Fruit fly (Drosophila melanogaster) whole organism, embryonic: ENCODE measurements around the gene CG5188.

Experiments
- Ada2b ChIP-seq: fragments of 200-800 bp; sonication (Bioruptor generic); IDR thresholded peaks from 2 replicates; pipeline ENCODE4 v1.3.6; 2022; ENCODE audit warnings: missing biosample characterization, missing genetic modification characterization
- Atf-2 ChIP-seq: fragments of 200-800 bp; sonication (Bioruptor generic); optimal IDR thresholded peaks from 2 replicates; lab custom pipeline; 2016; ENCODE audit warnings: missing biosample characterization, missing genetic modification characterization
- Blimp-1 ChIP-seq: fragments of 200-800 bp; sonication (Bioruptor generic); optimal IDR thresholded peaks from 3 replicates; lab custom pipeline; 2018; ENCODE audit warnings: missing biosample characterization, missing genetic modification characterization, mild to moderate bottlenecking, moderate library complexity, missing genetic modification reagents
- CG1024 ChIP-seq: fragments of 200-800 bp; sonication (Bioruptor generic); IDR thresholded peaks from 2 replicates; pipeline ENCODE4 v1.3.6; 2022; ENCODE audit warnings: missing biosample characterization, missing genetic modification characterization
- CG10274 ChIP-seq: fragments of 200-800 bp; sonication (Bioruptor generic); optimal IDR thresholded peaks from 3 replicates; lab custom pipeline; 2017; ENCODE audit warnings: missing biosample characterization, mild to moderate bottlenecking, missing genetic modification characterization
- CG10543 ChIP-seq: fragments of 200-800 bp; sonication (Bioruptor generic); optimal IDR thresholded peaks from 3 replicates; lab custom pipeline; 2017; ENCODE audit warnings: missing biosample characterization, mild to moderate bottlenecking, missing genetic modification characterization, moderate library complexity
- CG11093 ChIP-seq: fragments of 200-800 bp; sonication (Bioruptor generic); IDR thresholded peaks from 3 replicates; pipeline ENCODE4 v1.3.6; 2022; ENCODE audit warnings: missing biosample characterization, missing genetic modification characterization
- CG11723 ChIP-seq: fragments of 200-800 bp; sonication (Bioruptor generic); optimal IDR thresholded peaks from 2 replicates; lab custom pipeline; 2017; ENCODE audit warnings: missing biosample characterization, mild to moderate bottlenecking, missing genetic modification characterization
- CG12769 ChIP-seq: fragments of 200-800 bp; sonication (Bioruptor generic); optimal IDR thresholded peaks from 2 replicates; lab custom pipeline; 2019; ENCODE audit warnings: missing biosample characterization, mild to moderate bottlenecking, missing genetic modification characterization, moderate library complexity
- CG13775 ChIP-seq: fragments of 200-800 bp; sonication (Bioruptor generic); optimal IDR thresholded peaks from 3 replicates; lab custom pipeline; 2017; ENCODE audit warnings: missing biosample characterization, mild to moderate bottlenecking, missing genetic modification characterization
- CG14050 ChIP-seq: fragments of 200-800 bp; sonication (Bioruptor generic); IDR thresholded peaks from 3 replicates; pipeline ENCODE4 v1.3.6; 2022; ENCODE audit warnings: missing biosample characterization, missing genetic modification characterization
- CG14710 ChIP-seq: fragments of 200-800 bp; sonication (Bioruptor generic); optimal IDR thresholded peaks from 3 replicates; lab custom pipeline; 2019; ENCODE audit warnings: missing biosample characterization, mild to moderate bottlenecking, missing genetic modification characterization, moderate library complexity
- CG17186 ChIP-seq: fragments of 200-800 bp; sonication (Bioruptor generic); optimal IDR thresholded peaks from 3 replicates; lab custom pipeline; 2017; ENCODE audit warnings: missing biosample characterization, missing genetic modification reagents, missing genetic modification characterization
- CG17385 ChIP-seq: fragments of 200-800 bp; sonication (Bioruptor generic); optimal IDR thresholded peaks from 3 replicates; lab custom pipeline; 2018; ENCODE audit warnings: missing biosample characterization, mild to moderate bottlenecking, missing genetic modification characterization
- CG18599 ChIP-seq: fragments of 200-800 bp; sonication (Bioruptor generic); optimal IDR thresholded peaks from 3 replicates; lab custom pipeline; 2017; ENCODE audit warnings: missing biosample characterization, missing genetic modification characterization, mild to moderate bottlenecking, moderate library complexity, missing genetic modification reagents
- CG2120 ChIP-seq: fragments of 200-800 bp; sonication (Bioruptor generic); optimal IDR thresholded peaks from 3 replicates; lab custom pipeline; 2016; ENCODE audit warnings: missing biosample characterization, missing genetic modification characterization
- CG34376 ChIP-seq: fragments of 200-800 bp; sonication (Bioruptor generic); optimal IDR thresholded peaks from 2 replicates; lab custom pipeline; 2018; ENCODE audit warnings: missing biosample characterization, mild to moderate bottlenecking, missing genetic modification characterization
- CG3847 ChIP-seq: fragments of 200-800 bp; sonication (Bioruptor generic); IDR thresholded peaks from 2 replicates; pipeline ENCODE4 v1.3.6; 2022; ENCODE audit warnings: missing biosample characterization, missing genetic modification characterization
- CG6654 ChIP-seq: fragments of 200-800 bp; sonication (Bioruptor generic); optimal IDR thresholded peaks from 2 replicates; lab custom pipeline; 2017; ENCODE audit warnings: missing biosample characterization, mild to moderate bottlenecking, missing genetic modification characterization
- CG8359 ChIP-seq: fragments of 200-800 bp; sonication (Bioruptor generic); optimal IDR thresholded peaks from 2 replicates; lab custom pipeline; 2017; ENCODE audit warnings: missing biosample characterization, mild to moderate bottlenecking, missing genetic modification characterization, borderline replicate concordance
- CG9609 ChIP-seq: fragments of 200-800 bp; sonication (Bioruptor generic); optimal IDR thresholded peaks from 3 replicates; lab custom pipeline; 2016; ENCODE audit warnings: missing biosample characterization, missing genetic modification characterization
- CG9932 ChIP-seq: fragments of 200-800 bp; sonication (Bioruptor generic); IDR thresholded peaks from 2 replicates; pipeline ENCODE4 v1.3.6; 2022; ENCODE audit warnings: missing biosample characterization, missing genetic modification characterization
- CkIIα-i1 ChIP-seq: fragments of 200-800 bp; sonication (Bioruptor generic); IDR thresholded peaks from 2 replicates; pipeline ENCODE4 v1.3.6; 2022; ENCODE audit warnings: missing biosample characterization, missing genetic modification characterization
- Dfd ChIP-seq, 2 experiments: fragments of >200 bp; optimal IDR thresholded peaks; 2 replicates each; lab custom pipeline; 2017; ENCODE audit warnings: missing biosample characterization in 2 of 2, missing genetic modification characterization in 2 of 2
- Doc3 ChIP-seq: fragments of 200-800 bp; sonication (Bioruptor generic); IDR thresholded peaks from 3 replicates; pipeline ENCODE4 v1.3.6; 2022; ENCODE audit warnings: missing biosample characterization, missing genetic modification characterization; ENCODE audit not compliant: partially characterized antibody
- Dref ChIP-seq: fragments of 200-800 bp; sonication (Bioruptor generic); IDR thresholded peaks from 2 replicates; pipeline ENCODE4 v1.3.6; 2022; ENCODE audit warnings: missing biosample characterization, missing genetic modification characterization
- Ets65A ChIP-seq: fragments of 200-800 bp; sonication (Bioruptor generic); peaks from one replicate; lab custom pipeline; 2016; ENCODE audit warnings: missing biosample characterization, missing genetic modification characterization
- Fer2 ChIP-seq: fragments of 200-800 bp; sonication (Bioruptor generic); optimal IDR thresholded peaks from 2 replicates; lab custom pipeline; 2018; ENCODE audit warnings: missing biosample characterization, mild to moderate bottlenecking, missing genetic modification characterization, moderate library complexity
- HLH4C ChIP-seq: fragments of 200-800 bp; sonication (Bioruptor generic); IDR thresholded peaks from 3 replicates; pipeline ENCODE4 v1.3.6; 2022; ENCODE audit warnings: missing biosample characterization, missing genetic modification characterization; ENCODE audit not compliant: partially characterized antibody
- Hr51 ChIP-seq, 2 experiments: fragments of 200-800 bp; sonication (Bioruptor generic); optimal IDR thresholded peaks; 2 replicates in 1 of 2; 3 replicates in 1 of 2; lab custom pipeline; 2016 to 2018; ENCODE audit warnings: missing biosample characterization in 2 of 2, missing genetic modification characterization in 2 of 2, mild to moderate bottlenecking in 1 of 2, moderate library complexity in 1 of 2
- Hsf ChIP-seq: fragments of 200-800 bp; sonication (Bioruptor generic); optimal IDR thresholded peaks from 3 replicates; lab custom pipeline; 2016; ENCODE audit warnings: missing biosample characterization, missing genetic modification characterization
- Med ChIP-seq: fragments of 200-800 bp; sonication (Bioruptor generic); peaks from one replicate; lab custom pipeline; 2016; ENCODE audit warnings: missing biosample characterization, missing genetic modification characterization, mild to moderate bottlenecking, inconsistent platforms, moderate library complexity
- Oli ChIP-seq: fragments of 200-800 bp; sonication (Bioruptor generic); optimal IDR thresholded peaks from 2 replicates; lab custom pipeline; 2018; ENCODE audit warnings: missing biosample characterization, mild to moderate bottlenecking, missing genetic modification characterization, moderate library complexity
- Ssrp ChIP-seq: fragments of 200-800 bp; sonication (Bioruptor generic); optimal IDR thresholded peaks from 2 replicates; lab custom pipeline; 2018; ENCODE audit warnings: missing biosample characterization, mild to moderate bottlenecking, missing genetic modification characterization, moderate library complexity
- aop ChIP-seq: fragments of 200-800 bp; sonication (Bioruptor generic); IDR thresholded peaks from 2 replicates; pipeline ENCODE4 v1.3.6; 2022; ENCODE audit warnings: missing biosample characterization, missing genetic modification characterization
- chm ChIP-seq: fragments of 200-800 bp; sonication (Bioruptor generic); IDR thresholded peaks from 2 replicates; pipeline ENCODE4 v1.3.6; 2022; ENCODE audit warnings: missing biosample characterization, missing genetic modification characterization
- grn ChIP-seq: fragments of 200-800 bp; sonication (Bioruptor generic); optimal IDR thresholded peaks from 3 replicates; lab custom pipeline; 2017; ENCODE audit warnings: missing biosample characterization, missing genetic modification characterization
- hkb ChIP-seq, 2 experiments: fragments of 200-800 bp in 1 of 2; fragments of >200 bp in 1 of 2; sonication (Bioruptor generic) in 1 of 2; IDR thresholded peaks in 1 of 2; optimal IDR thresholded peaks in 1 of 2; 2 replicates each; pipeline versions ENCODE4 v1.3.6 to Lab custom; 2017 to 2022; ENCODE audit warnings: missing biosample characterization in 1 of 2, missing genetic modification characterization in 1 of 2
- kay ChIP-seq: fragments of 200-800 bp; sonication (Bioruptor generic); optimal IDR thresholded peaks from 2 replicates; lab custom pipeline; 2016; ENCODE audit warnings: missing biosample characterization, missing genetic modification characterization
- ken ChIP-seq: fragments of 200-800 bp; sonication (Bioruptor generic); IDR thresholded peaks from 3 replicates; pipeline ENCODE4 v1.3.6; 2022; ENCODE audit warnings: missing biosample characterization, missing genetic modification characterization
- nmo ChIP-seq: fragments of 200-800 bp; sonication (Bioruptor generic); optimal IDR thresholded peaks from 2 replicates; lab custom pipeline; 2018; ENCODE audit warnings: missing biosample characterization, mild to moderate bottlenecking, missing genetic modification characterization, moderate library complexity
- org-1 ChIP-seq: fragments of 200-800 bp; sonication (Bioruptor generic); optimal IDR thresholded peaks from 2 replicates; lab custom pipeline; 2017; ENCODE audit warnings: missing biosample characterization, missing genetic modification characterization
- pum ChIP-seq: fragments of 200-800 bp; sonication (Bioruptor generic); optimal IDR thresholded peaks from 2 replicates; lab custom pipeline; 2016; ENCODE audit warnings: missing biosample characterization, missing genetic modification characterization
- sisA ChIP-seq: fragments of 200-800 bp; sonication (Bioruptor generic); IDR thresholded peaks from 2 replicates; pipeline ENCODE4 v1.3.6; 2022; ENCODE audit warnings: missing biosample characterization, missing genetic modification characterization
- sqz ChIP-seq: fragments of 200-800 bp; sonication (Bioruptor generic); optimal IDR thresholded peaks from 3 replicates; lab custom pipeline; 2018; ENCODE audit warnings: missing biosample characterization, mild to moderate bottlenecking, missing genetic modification characterization
- sr ChIP-seq: fragments of 200-800 bp; sonication (Bioruptor generic); IDR thresholded peaks from 3 replicates; pipeline ENCODE4 v1.3.6; 2022; ENCODE audit warnings: missing biosample characterization, missing genetic modification characterization
- stwl ChIP-seq: fragments of 200-800 bp; sonication (Bioruptor generic); optimal IDR thresholded peaks from 3 replicates; lab custom pipeline; 2018; ENCODE audit warnings: missing biosample characterization, mild to moderate bottlenecking, missing genetic modification characterization, moderate library complexity
- tna ChIP-seq: fragments of 200-800 bp; sonication (Bioruptor generic); IDR thresholded peaks from 2 replicates; pipeline ENCODE4 v1.3.6; 2022; ENCODE audit warnings: missing biosample characterization, missing genetic modification characterization; ENCODE audit not compliant: partially characterized antibody
- zen ChIP-seq: fragments of 200-800 bp; sonication (Bioruptor generic); optimal IDR thresholded peaks from 3 replicates; lab custom pipeline; 2018; ENCODE audit warnings: missing biosample characterization, mild to moderate bottlenecking, missing genetic modification characterization, moderate library complexity

Gene CG5188

DNA sequence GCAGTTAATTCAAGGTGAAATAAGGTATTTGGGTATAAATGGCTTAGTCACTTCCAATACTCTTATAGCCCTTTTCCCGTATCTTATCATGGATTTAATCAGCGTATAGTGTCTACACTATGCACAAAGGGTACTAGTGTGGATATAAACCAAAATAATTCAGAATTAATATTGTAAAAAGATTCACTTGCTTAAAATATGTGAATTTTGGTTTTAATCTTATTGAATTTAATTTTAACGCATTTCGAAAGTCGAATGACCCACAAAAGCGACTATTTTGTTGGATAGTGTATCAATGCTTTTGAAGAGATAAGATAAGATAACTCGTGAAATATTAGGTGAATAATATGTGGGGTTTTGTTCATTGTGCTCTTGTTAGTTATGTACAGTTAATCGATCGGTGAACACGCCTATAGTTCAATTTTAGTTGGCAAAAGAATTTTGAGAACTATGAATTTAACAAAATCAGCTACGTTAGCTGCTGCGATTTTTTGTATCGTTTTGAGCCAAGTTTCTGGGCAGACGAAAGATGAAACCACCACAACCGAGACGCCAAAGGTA lies 46.7 kb upstream of the CG5188 start, which contains the start of gene CG5096 (continued):
- TF ChIP-seq CG8359 (GFP tag; lab: Kevin White, UChicago) (peak; percentile 49), ken (GFP tag; lab: Robert Waterston, UW) (peak; percentile 81; the same call in 2 of the 3 replicates), sqz (GFP tag; lab: Kevin White, UChicago) (peak; percentile 61), nmo (peak; percentile 88), stwl (tag; lab: Kevin White, UChicago) (no peak), CG14050 (GFP tag; lab: Robert Waterston, UW) (peak; percentile 87), Fer2 (peak; percentile 84), CG3847 (GFP tag; lab: Robert Waterston, UW) (peak; percentile 82; the same call in 1 of the 2 replicates), Doc3 (GFP tag; lab: Robert Waterston, UW) (no peak), sisA (GFP tag; lab: Robert Waterston, UW) (peak; percentile 72; the same call in 1 of the 2 replicates), Hr51 (GFP tag; optimal IDR thresholded peaks at IDR 0.05; lab: Kevin White, UChicago) (peak; percentile 58 to 93), Ada2b (GFP tag; lab: Robert Waterston, UW) (peak; percentile 89), kay (GFP tag; lab: Kevin White, UChicago) (peak; percentile 86), CG6654 (peak; percentile 64), Dfd (GFP tag; optimal IDR thresholded peaks at IDR 0.05; lab: Kevin White, UChicago) (no peak), Dref (GFP tag; lab: Robert Waterston, UW) (no peak), chm (GFP tag; lab: Robert Waterston, UW) (peak; percentile 83), CkIIα-i1 (GFP tag; lab: Robert Waterston, UW) (no peak), Ets65A (GFP tag; lab: Kevin White, UChicago) (peak; percentile 51), CG17385 (peak; percentile 89), org-1 (peak; percentile 78), hkb (optimal IDR thresholded peaks at IDR 0.05; lab: Kevin White, UChicago) (no peak), hkb (GFP tag; IDR thresholded peaks at IDR 0.05; lab: Robert Waterston, UW) (peak; percentile 96), CG9609 (GFP tag; lab: Kevin White, UChicago) (peak; percentile 53), CG18599 (peak; percentile 97), Hsf (GFP tag; lab: Kevin White, UChicago) (peak; percentile 79), Med (peak; percentile 97), pum (GFP tag; lab: Kevin White, UChicago) (peak; percentile 53), CG34376 (GFP tag; lab: Kevin White, UChicago) (peak; percentile 83), zen (tag; lab: Kevin White, UChicago) (peak; percentile 66), tna (no peak), grn (GFP tag; lab: Kevin White, UChicago) (peak; percentile 97), aop (no peak), sr (GFP tag; lab: Robert Waterston, UW) (no peak; the same call in 2 of the 3 replicates), CG11723 (peak; percentile 70), CG10543 (GFP tag; lab: Kevin White, UChicago) (peak; percentile 49), CG1024 (GFP tag; lab: Robert Waterston, UW) (peak; percentile 70), Ssrp (tag; lab: Kevin White, UChicago) (peak; percentile 62), CG14710 (tag; lab: Kevin White, UChicago) (peak; percentile 67), CG12769 (peak; percentile 95), HLH4C (no peak), CG9932 (GFP tag; lab: Robert Waterston, UW) (peak; percentile 81), CG13775 (peak; percentile 70), CG10274 (GFP tag; lab: Kevin White, UChicago) (peak; percentile 46), CG2120 (peak; percentile 96), CG17186 (GFP tag; lab: Kevin White, UChicago) (no peak), CG11093 (GFP tag; lab: Robert Waterston, UW) (peak; percentile 65; the same call in 1 of the 3 replicates), Oli (tag; lab: Kevin White, UChicago) (peak; percentile 86), Blimp-1 (GFP tag; lab: Kevin White, UChicago) (peak; percentile 85), Atf-2 (GFP tag; lab: Kevin White, UChicago) (peak; percentile 70)
